Worm (Caenorhabditis elegans): ENCODE data around the gene W05H5.1.

- TF ChIP-seq mdl-1 (tag; optimal IDR thresholded peaks at IDR 0.05), result no peak
- TF ChIP-seq unc-62 (GFP tag; optimal IDR thresholded peaks at IDR 0.05), result no peak
- TF ChIP-seq ztf-4 (tag; optimal IDR thresholded peaks at IDR 0.05), result no peak
- TF ChIP-seq elt-1 (tag; optimal IDR thresholded peaks at IDR 0.05), result no peak
Measured at ce11 chrII:12471138-12471855, 26.7 kb upstream of the W05H5.1 start, which contains the start of the genes F15A4.5 and phat-8.

All from whole organism, L2 larva.